Fruit fly (Drosophila melanogaster) whole organism, embryonic: ENCODE data around the gene Edg91.
A peak's percentile ranks its signal among the peaks of the same experiment; 100 is the strongest.

Source experiments
- CG10209 ChIP-seq: fragments of 200-800 bp; sonication (Bioruptor generic); optimal IDR thresholded peaks from 3 replicates; lab custom pipeline; 2017; ENCODE audit warnings: missing biosample characterization, mild to moderate bottlenecking, missing genetic modification characterization, missing genetic modification reagents
- CG10543 ChIP-seq: fragments of 200-800 bp; sonication (Bioruptor generic); optimal IDR thresholded peaks from 3 replicates; lab custom pipeline; 2017; ENCODE audit warnings: missing biosample characterization, mild to moderate bottlenecking, missing genetic modification characterization, moderate library complexity
- CG12769 ChIP-seq: fragments of 200-800 bp; sonication (Bioruptor generic); optimal IDR thresholded peaks from 2 replicates; lab custom pipeline; 2019; ENCODE audit warnings: missing biosample characterization, mild to moderate bottlenecking, missing genetic modification characterization, moderate library complexity
- CG13287 ChIP-seq: fragments of 200-800 bp; sonication (Bioruptor generic); IDR thresholded peaks from 2 replicates; pipeline ENCODE4 v1.3.6; 2022; ENCODE audit warnings: missing biosample characterization, missing genetic modification characterization; ENCODE audit not compliant: partially characterized antibody
- CG14860 ChIP-seq: fragments of 200-800 bp; sonication (Bioruptor generic); IDR thresholded peaks from 3 replicates; pipeline ENCODE4 v1.3.6; 2022; ENCODE audit warnings: missing biosample characterization, missing genetic modification characterization; ENCODE audit not compliant: partially characterized antibody
- CG16779 ChIP-seq: fragments of 200-800 bp; sonication (Bioruptor generic); IDR thresholded peaks from 2 replicates; pipeline ENCODE4 v1.3.6; 2022; ENCODE audit warnings: missing biosample characterization, missing genetic modification characterization
- CG17612 ChIP-seq: fragments of 200-800 bp; sonication (Bioruptor generic); IDR thresholded peaks from 2 replicates; pipeline ENCODE4 v1.3.6; 2022; ENCODE audit warnings: missing biosample characterization, missing genetic modification characterization
- CG1792 ChIP-seq: fragments of 200-800 bp; sonication (Bioruptor generic); optimal IDR thresholded peaks from 2 replicates; lab custom pipeline; 2016; ENCODE audit warnings: missing biosample characterization, missing genetic modification characterization
- CG2199 ChIP-seq: fragments of 200-800 bp; sonication (Bioruptor generic); IDR thresholded peaks from 3 replicates; pipeline ENCODE4 v1.3.6; 2022; ENCODE audit warnings: missing biosample characterization, missing genetic modification characterization
- CG2712 ChIP-seq: fragments of 200-800 bp; optimal IDR thresholded peaks from 3 replicates; lab custom pipeline; 2019; ENCODE audit warnings: missing biosample characterization, mild to moderate bottlenecking, missing genetic modification characterization, moderate library complexity
- CG34224 ChIP-seq: fragments of 200-800 bp; sonication (Bioruptor generic); IDR thresholded peaks from 3 replicates; pipeline ENCODE4 v1.3.6; 2022; ENCODE audit warnings: missing biosample characterization, missing genetic modification characterization; ENCODE audit not compliant: partially characterized antibody
- CG3995 ChIP-seq: fragments of 200-800 bp; sonication (Bioruptor generic); optimal IDR thresholded peaks from 3 replicates; lab custom pipeline; 2016; ENCODE audit warnings: missing biosample characterization, missing genetic modification characterization
- CG42726 ChIP-seq: fragments of 200-800 bp; sonication (Bioruptor generic); IDR thresholded peaks from 2 replicates; pipeline ENCODE4 v1.3.6; 2022; ENCODE audit warnings: missing biosample characterization, missing genetic modification characterization; ENCODE audit not compliant: partially characterized antibody
- CG4404 ChIP-seq: fragments of 200-800 bp; sonication (Bioruptor generic); IDR thresholded peaks from 2 replicates; pipeline ENCODE4 v1.3.6; 2022; ENCODE audit warnings: missing biosample characterization, missing genetic modification characterization
- CG5953 ChIP-seq: fragments of 200-800 bp; sonication (Bioruptor generic); IDR thresholded peaks from 2 replicates; pipeline ENCODE4 v1.3.6; 2022; ENCODE audit warnings: missing biosample characterization, missing genetic modification characterization
- CG6175 ChIP-seq: fragments of 200-800 bp; sonication (Bioruptor generic); IDR thresholded peaks from 3 replicates; pipeline ENCODE4 v1.3.6; 2022; ENCODE audit warnings: missing biosample characterization, missing genetic modification characterization
- CG7963 ChIP-seq: fragments of 200-800 bp; sonication (Bioruptor generic); IDR thresholded peaks from 3 replicates; pipeline ENCODE4 v1.3.6; 2022; ENCODE audit warnings: missing biosample characterization, missing genetic modification characterization; ENCODE audit not compliant: partially characterized antibody
- CG8359 ChIP-seq: fragments of 200-800 bp; sonication (Bioruptor generic); optimal IDR thresholded peaks from 2 replicates; lab custom pipeline; 2017; ENCODE audit warnings: missing biosample characterization, mild to moderate bottlenecking, missing genetic modification characterization, borderline replicate concordance
- CG9932 ChIP-seq: fragments of 200-800 bp; sonication (Bioruptor generic); IDR thresholded peaks from 2 replicates; pipeline ENCODE4 v1.3.6; 2022; ENCODE audit warnings: missing biosample characterization, missing genetic modification characterization
- Eip74EF ChIP-seq, 2 experiments: fragments of 200-800 bp in 1 of 2; fragments of >200 bp in 1 of 2; sonication (Bioruptor generic) in 1 of 2; optimal IDR thresholded peaks; 2 replicates each; lab custom pipeline; 2017 to 2019; ENCODE audit warnings: missing biosample characterization in 2 of 2, missing genetic modification characterization in 2 of 2, mild to moderate bottlenecking in 1 of 2, moderate library complexity in 1 of 2
- Ets65A ChIP-seq: fragments of 200-800 bp; sonication (Bioruptor generic); peaks from one replicate; lab custom pipeline; 2016; ENCODE audit warnings: missing biosample characterization, missing genetic modification characterization
- HLH4C ChIP-seq: fragments of 200-800 bp; sonication (Bioruptor generic); IDR thresholded peaks from 3 replicates; pipeline ENCODE4 v1.3.6; 2022; ENCODE audit warnings: missing biosample characterization, missing genetic modification characterization; ENCODE audit not compliant: partially characterized antibody
- HLH54F ChIP-seq: fragments of 200-800 bp; sonication (Bioruptor generic); optimal IDR thresholded peaks from 3 replicates; lab custom pipeline; 2016; ENCODE audit warnings: missing biosample characterization, missing genetic modification characterization
- Max ChIP-seq: fragments of 200-800 bp; sonication (Bioruptor generic); optimal IDR thresholded peaks from 2 replicates; lab custom pipeline; 2016; ENCODE audit warnings: missing biosample characterization, mild to moderate bottlenecking, missing genetic modification characterization
- Med ChIP-seq: fragments of 200-800 bp; sonication (Bioruptor generic); peaks from one replicate; lab custom pipeline; 2016; ENCODE audit warnings: missing biosample characterization, missing genetic modification characterization, mild to moderate bottlenecking, inconsistent platforms, moderate library complexity
- Myb ChIP-seq: fragments of 200-800 bp; sonication (Bioruptor generic); optimal IDR thresholded peaks from 2 replicates; lab custom pipeline; 2016; ENCODE audit warnings: missing biosample characterization, missing genetic modification characterization
- NfI ChIP-seq: fragments of 200-800 bp; sonication (Bioruptor generic); optimal IDR thresholded peaks from 3 replicates; lab custom pipeline; 2018; ENCODE audit warnings: missing biosample characterization, mild to moderate bottlenecking, missing genetic modification characterization, moderate library complexity
- Rfx ChIP-seq: fragments of 200-800 bp; sonication (Bioruptor generic); IDR thresholded peaks from 2 replicates; pipeline ENCODE4 v1.3.6; 2022; ENCODE audit warnings: missing biosample characterization, missing genetic modification characterization
- Rx ChIP-seq: fragments of 200-800 bp; sonication (Bioruptor generic); IDR thresholded peaks from 2 replicates; pipeline ENCODE4 v1.3.6; 2022; ENCODE audit warnings: missing biosample characterization, missing genetic modification characterization
- Scr ChIP-seq: fragments of 200-800 bp; sonication (Bioruptor generic); IDR thresholded peaks from 2 replicates; pipeline ENCODE4 v1.3.6; 2022; ENCODE audit warnings: missing biosample characterization, missing genetic modification characterization; ENCODE audit not compliant: partially characterized antibody
- bcd ChIP-seq: fragments of 200-800 bp; sonication (Bioruptor generic); optimal IDR thresholded peaks from 2 replicates; lab custom pipeline; 2017; ENCODE audit warnings: missing biosample characterization, mild to moderate bottlenecking, missing genetic modification characterization
- crc ChIP-seq: fragments of 200-800 bp; sonication (Bioruptor generic); optimal IDR thresholded peaks from 2 replicates; lab custom pipeline; 2016; ENCODE audit warnings: missing biosample characterization, missing genetic modification characterization
- danr ChIP-seq: fragments of 200-800 bp; sonication (Bioruptor generic); IDR thresholded peaks from 2 replicates; pipeline ENCODE4 v1.3.6; 2022; ENCODE audit warnings: missing biosample characterization, missing genetic modification characterization
- fd102C ChIP-seq: fragments of 200-800 bp; sonication (Bioruptor generic); optimal IDR thresholded peaks from 2 replicates; lab custom pipeline; 2018; ENCODE audit warnings: missing biosample characterization, mild to moderate bottlenecking, missing genetic modification characterization, moderate library complexity
- inv ChIP-seq: fragments of 200-800 bp; sonication (Bioruptor generic); IDR thresholded peaks from 2 replicates; pipeline ENCODE4 v1.3.6; 2022; ENCODE audit warnings: missing biosample characterization, missing genetic modification characterization; ENCODE audit not compliant: partially characterized antibody
- jumu ChIP-seq: fragments of 200-800 bp; sonication (Bioruptor generic); optimal IDR thresholded peaks from 3 replicates; lab custom pipeline; 2016; ENCODE audit warnings: missing biosample characterization, missing genetic modification characterization
- ken ChIP-seq: fragments of 200-800 bp; sonication (Bioruptor generic); IDR thresholded peaks from 3 replicates; pipeline ENCODE4 v1.3.6; 2022; ENCODE audit warnings: missing biosample characterization, missing genetic modification characterization
- kni ChIP-seq: fragments of 200-800 bp; sonication (Bioruptor generic); optimal IDR thresholded peaks from 3 replicates; lab custom pipeline; 2017; ENCODE audit warnings: mild to moderate bottlenecking, missing biosample characterization, missing genetic modification reagents, missing genetic modification characterization
- mirr ChIP-seq: fragments of 200-800 bp; sonication (Bioruptor generic); optimal IDR thresholded peaks from 3 replicates; lab custom pipeline; 2018; ENCODE audit warnings: missing biosample characterization, mild to moderate bottlenecking, missing genetic modification characterization
- nerfin-2 ChIP-seq: fragments of 200-800 bp; sonication (Bioruptor generic); IDR thresholded peaks from 2 replicates; pipeline ENCODE4 v1.3.6; 2022; ENCODE audit warnings: missing biosample characterization, missing genetic modification characterization; ENCODE audit not compliant: partially characterized antibody
- salm ChIP-seq: fragments of 200-800 bp; sonication (Bioruptor generic); optimal IDR thresholded peaks from 2 replicates; lab custom pipeline; 2018; ENCODE audit warnings: missing biosample characterization, mild to moderate bottlenecking, missing genetic modification characterization
- slbo ChIP-seq: fragments of 200-800 bp; sonication (Bioruptor generic); IDR thresholded peaks from 2 replicates; pipeline ENCODE4 v1.3.6; 2022; ENCODE audit warnings: missing biosample characterization, missing genetic modification characterization
- sna ChIP-seq: fragments of 200-800 bp; sonication (Bioruptor generic); IDR thresholded peaks from 2 replicates; pipeline ENCODE4 v1.3.6; 2022; ENCODE audit warnings: missing biosample characterization, missing genetic modification characterization; ENCODE audit not compliant: partially characterized antibody
- tna ChIP-seq: fragments of 200-800 bp; sonication (Bioruptor generic); IDR thresholded peaks from 2 replicates; pipeline ENCODE4 v1.3.6; 2022; ENCODE audit warnings: missing biosample characterization, missing genetic modification characterization; ENCODE audit not compliant: partially characterized antibody
- vnd ChIP-seq: fragments of 200-800 bp; sonication (Bioruptor generic); IDR thresholded peaks from 3 replicates; pipeline ENCODE4 v1.3.6; 2022; ENCODE audit warnings: missing biosample characterization, missing genetic modification characterization; ENCODE audit not compliant: partially characterized antibody
- vvl ChIP-seq: fragments of 200-800 bp; sonication (Bioruptor generic); IDR thresholded peaks from 2 replicates; pipeline ENCODE4 v1.3.6; 2022; ENCODE audit warnings: missing biosample characterization, missing genetic modification characterization
- wor ChIP-seq: fragments of 200-800 bp; sonication (Bioruptor generic); IDR thresholded peaks from 2 replicates; pipeline ENCODE4 v1.3.6; 2022; ENCODE audit warnings: missing biosample characterization, missing genetic modification characterization

Edg91 gene

dm6 chr3R:17646102-17647050, 35.1 kb upstream of the Edg91 start (continued):
- peak; percentile 64 for TF ChIP-seq CG42726 (GFP tag; lab: Robert Waterston, UW)
- peak; percentile 6 for TF ChIP-seq kni
- no peak for TF ChIP-seq CG4404 (GFP tag; lab: Robert Waterston, UW)
- peak; percentile 41; the same call in 1 of the 2 replicates for TF ChIP-seq inv
- peak; percentile 39; the same call in 1 of the 2 replicates for TF ChIP-seq Rfx (GFP tag; lab: Robert Waterston, UW)
- no peak for TF ChIP-seq Rx (GFP tag; lab: Robert Waterston, UW)
- TF ChIP-seq CG7963 (GFP tag; lab: Robert Waterston, UW) = peak; percentile 64; the same call in 1 of the 3 replicates
- TF ChIP-seq ken = no peak
- TF ChIP-seq vnd (GFP tag; lab: Robert Waterston, UW) = peak; percentile 63; the same call in 2 of the 3 replicates
- peak; percentile 9 for TF ChIP-seq CG2712 (tag; lab: Kevin White, UChicago)
- peak; percentile 46; the same call in 1 of the 2 replicates for TF ChIP-seq CG9932 (GFP tag; lab: Robert Waterston, UW)
- TF ChIP-seq HLH4C (GFP tag; lab: Robert Waterston, UW) = peak; percentile 74; the same call in 1 of the 3 replicates
- TF ChIP-seq CG5953 (GFP tag; lab: Robert Waterston, UW) = no peak
- no peak for TF ChIP-seq CG10209 (GFP tag; lab: Kevin White, UChicago)
- TF ChIP-seq CG3995 (GFP tag; lab: Kevin White, UChicago) = peak; percentile 75
- peak; percentile 59 for TF ChIP-seq Ets65A (GFP tag; lab: Kevin White, UChicago)
- no peak for TF ChIP-seq Myb (GFP tag; lab: Kevin White, UChicago)
- TF ChIP-seq Scr (GFP tag; lab: Robert Waterston, UW) = peak; percentile 72
- no peak for TF ChIP-seq CG6175 (GFP tag; lab: Robert Waterston, UW)
- peak; percentile 73; the same call in 1 of the 2 replicates for TF ChIP-seq vvl (GFP tag; lab: Robert Waterston, UW)
- peak; percentile 34; the same call in 1 of the 2 replicates for TF ChIP-seq slbo (GFP tag; lab: Robert Waterston, UW)
- TF ChIP-seq CG14860 (GFP tag; lab: Robert Waterston, UW) = peak; percentile 54
- TF ChIP-seq Max = no peak
- peak; percentile 79 for TF ChIP-seq salm
- TF ChIP-seq HLH54F = no peak
- TF ChIP-seq Med (GFP tag; lab: Kevin White, UChicago) = peak; percentile 66
- peak; percentile 54 for TF ChIP-seq fd102C (GFP tag; lab: Kevin White, UChicago)
- TF ChIP-seq CG2199 (GFP tag; lab: Robert Waterston, UW) = 0 out of 3 replicates have a peak, but pooled peaks have one; percentile 7
- no peak for TF ChIP-seq CG16779

- TF ChIP-seq tna (GFP tag; lab: Robert Waterston, UW) (peak; percentile 64; the same call in 1 of the 2 replicates), nerfin-2 (peak; percentile 67), crc (GFP tag; lab: Kevin White, UChicago) (no peak), bcd (GFP tag; lab: Kevin White, UChicago) (no peak), CG1792 (GFP tag; lab: Kevin White, UChicago) (no peak), danr (GFP tag; lab: Robert Waterston, UW) (no peak), sna (GFP tag; lab: Robert Waterston, UW) (peak; percentile 63; the same call in 1 of the 2 replicates), CG10543 (GFP tag; lab: Kevin White, UChicago) (no peak), CG7963 (GFP tag; lab: Robert Waterston, UW) (peak; percentile 50; the same call in 1 of the 3 replicates), jumu (GFP tag; lab: Kevin White, UChicago) (no peak), CG13287 (GFP tag; lab: Robert Waterston, UW) (peak; percentile 32; the same call in 1 of the 2 replicates), CG17612 (GFP tag; lab: Robert Waterston, UW) (no peak), wor (GFP tag; lab: Robert Waterston, UW) (no peak), Eip74EF (GFP tag; optimal IDR thresholded peaks at IDR 0.05; lab: Kevin White, UChicago) (peak in 1 of 2 experiments; percentile 13), CG34224 (GFP tag; lab: Robert Waterston, UW) (peak; percentile 54; the same call in 1 of the 3 replicates), mirr (GFP tag; lab: Kevin White, UChicago) (peak; percentile 44), CG8359 (no peak), NfI (GFP tag; lab: Kevin White, UChicago) (no peak), CG12769 (tag; lab: Kevin White, UChicago) (peak; percentile 40)
Observed at dm6 chr3R:17645239-17645638, 33.9 kb upstream of the Edg91 start.
